Fruit fly (Drosophila melanogaster): ENCODE measurements around the gene CG16989.

The CG16989 gene

DNA sequence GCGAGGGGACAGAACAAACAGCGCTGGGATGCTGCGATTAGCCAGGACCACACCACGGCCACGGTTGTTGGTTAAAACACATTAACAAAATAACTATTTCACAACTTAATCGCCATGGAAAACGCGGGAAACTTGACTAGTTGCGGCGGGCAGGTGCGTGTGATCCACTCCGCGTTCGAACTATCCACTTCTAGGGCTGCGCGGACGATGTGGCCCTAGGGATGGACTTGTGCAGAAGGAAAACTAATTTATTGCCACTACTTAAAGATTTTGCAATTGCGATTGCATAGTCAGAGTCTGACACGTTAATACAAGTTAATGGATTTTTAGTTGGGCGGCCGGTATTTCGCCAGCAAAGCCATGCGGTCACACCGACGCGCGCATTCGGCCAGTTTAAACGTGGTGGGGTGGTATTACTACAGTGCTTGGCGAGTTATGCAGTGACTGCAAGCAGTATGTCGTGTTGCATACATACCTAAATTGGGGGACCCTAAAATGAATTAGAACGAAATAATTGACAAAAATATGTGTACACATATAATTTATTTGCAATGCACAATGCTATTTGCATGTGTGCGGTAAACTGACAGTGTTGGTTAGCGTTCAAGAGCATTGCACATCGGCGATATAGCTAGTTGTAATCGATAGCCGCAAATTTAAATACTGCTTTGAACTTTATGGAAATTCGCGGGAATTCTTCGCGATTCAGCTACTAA is 8.4 kb downstream of the CG16989 start, which contains the start of gene Rbf (continued):
- peak; percentile 62 for TF ChIP-seq CG16813 (GFP tag; IDR thresholded peaks at IDR 0.05; ENCODE audit: partially characterized antibody)
- no peak for TF ChIP-seq C15 (GFP tag; IDR thresholded peaks at IDR 0.05)
- TF ChIP-seq CG43689 (GFP tag; IDR thresholded peaks at IDR 0.05): no peak
- TF ChIP-seq CG9817 (tag; optimal IDR thresholded peaks at IDR 0.05): no peak
- TF ChIP-seq Optix (GFP tag; IDR thresholded peaks at IDR 0.05): no peak
- TF ChIP-seq CG9727 (GFP tag; optimal IDR thresholded peaks at IDR 0.05): peak; percentile 26
- no peak for TF ChIP-seq H2.0 (GFP tag; IDR thresholded peaks at IDR 0.05)
- TF ChIP-seq Myb (GFP tag; optimal IDR thresholded peaks at IDR 0.05): peak; percentile 77
- TF ChIP-seq CG30403 (GFP tag; optimal IDR thresholded peaks at IDR 0.05): peak; percentile 1
- peak; percentile 5 for TF ChIP-seq CG33213 (GFP tag; optimal IDR thresholded peaks at IDR 0.05)
- peak; percentile 1 for TF ChIP-seq CG7928 (GFP tag; optimal IDR thresholded peaks at IDR 0.05)
- peak; percentile 69 for TF ChIP-seq Dref (GFP tag; IDR thresholded peaks at IDR 0.05)
- peak; percentile 26 for TF ChIP-seq mam (GFP tag; optimal IDR thresholded peaks at IDR 0.05)
- no peak for TF ChIP-seq CG9876 (GFP tag; optimal IDR thresholded peaks at IDR 0.05)
- TF ChIP-seq nmo (GFP tag; optimal IDR thresholded peaks at IDR 0.05): peak; percentile 42
- TF ChIP-seq tna (GFP tag; IDR thresholded peaks at IDR 0.05; ENCODE audit: partially characterized antibody): peak; percentile 52; the same call in 1 of the 2 replicates
- TF ChIP-seq Lhr (GFP tag; optimal IDR thresholded peaks at IDR 0.05): no peak
- TF ChIP-seq stwl (tag; optimal IDR thresholded peaks at IDR 0.05): peak; percentile 43
- 0 out of 2 replicates have a peak, but pooled peaks have one; percentile 38 for TF ChIP-seq nerfin-2 (GFP tag; IDR thresholded peaks at IDR 0.05; ENCODE audit: partially characterized antibody)
- peak; percentile 35; the same call in 1 of the 2 replicates for TF ChIP-seq hbn (GFP tag; IDR thresholded peaks at IDR 0.05; ENCODE audit: partially characterized antibody)
- peak; percentile 41 for TF ChIP-seq CG12659 (GFP tag; optimal IDR thresholded peaks at IDR 0.05)
- no peak for TF ChIP-seq CG6654 (GFP tag; optimal IDR thresholded peaks at IDR 0.05)
- 0 out of 3 replicates have a peak, but pooled peaks have one; percentile 35 for TF ChIP-seq Opbp (GFP tag; IDR thresholded peaks at IDR 0.05; ENCODE audit: partially characterized antibody)
- peak; percentile 33 for TF ChIP-seq CG13624 (GFP tag; optimal IDR thresholded peaks at IDR 0.05)
- no peak for TF ChIP-seq dpn (GFP tag; optimal IDR thresholded peaks at IDR 0.05)
- peak; percentile 23 for TF ChIP-seq p53 (GFP tag; optimal IDR thresholded peaks at IDR 0.05)
- no peak for TF ChIP-seq CG7357 (GFP tag; IDR thresholded peaks at IDR 0.05)
- peak; percentile 28; the same call in 1 of the 2 replicates for TF ChIP-seq CG42726 (GFP tag; IDR thresholded peaks at IDR 0.05; ENCODE audit: partially characterized antibody)
- peak; percentile 31 for TF ChIP-seq Dad (GFP tag; optimal IDR thresholded peaks at IDR 0.05)
- TF ChIP-seq CG9932 (GFP tag; IDR thresholded peaks at IDR 0.05): peak; percentile 36
- peak; percentile 43; the same call in 2 of the 3 replicates for TF ChIP-seq HLH4C (GFP tag; IDR thresholded peaks at IDR 0.05; ENCODE audit: partially characterized antibody)
- peak; percentile 32 for TF ChIP-seq inv (GFP tag; IDR thresholded peaks at IDR 0.05; ENCODE audit: partially characterized antibody)
- TF ChIP-seq phol (tag; optimal IDR thresholded peaks at IDR 0.05): peak; percentile 19
- peak; percentile 46; the same call in 1 of the 3 replicates for TF ChIP-seq zen2 (GFP tag; IDR thresholded peaks at IDR 0.05; ENCODE audit: partially characterized antibody)
- peak; percentile 53 for TF ChIP-seq CG4617 (GFP tag; optimal IDR thresholded peaks at IDR 0.05; ENCODE audit: borderline replicate concordance)
- TF ChIP-seq bbx (GFP tag; IDR thresholded peaks at IDR 0.05; ENCODE audit: partially characterized antibody): peak; percentile 53; the same call in 1 of the 2 replicates
- peak; percentile 11 for TF ChIP-seq Chrac-16 (GFP tag; optimal IDR thresholded peaks at IDR 0.05)
- TF ChIP-seq Nf-YC (tag; optimal IDR thresholded peaks at IDR 0.05): peak; percentile 11
- TF ChIP-seq trem (tag; optimal IDR thresholded peaks at IDR 0.05): peak; percentile 32
- peak; percentile 95 for TF ChIP-seq Sin3A (optimal IDR thresholded peaks at IDR 0.05)
- TF ChIP-seq CG34224 (GFP tag; IDR thresholded peaks at IDR 0.05; ENCODE audit: partially characterized antibody): 0 out of 3 replicates have a peak, but pooled peaks have one; percentile 25
- no peak for TF ChIP-seq CG17361 (GFP tag; IDR thresholded peaks at IDR 0.05)
- TF ChIP-seq Med (GFP tag): peak; percentile 36
- no peak for TF ChIP-seq Blimp-1 (GFP tag; optimal IDR thresholded peaks at IDR 0.05)
- peak; percentile 25 for TF ChIP-seq dm (GFP tag; optimal IDR thresholded peaks at IDR 0.05)
- TF ChIP-seq Dip3 (GFP tag; optimal IDR thresholded peaks at IDR 0.05): peak; percentile 40
- TF ChIP-seq unc-4 (GFP tag; IDR thresholded peaks at IDR 0.05; ENCODE audit: partially characterized antibody): peak; percentile 62
- no peak for TF ChIP-seq slbo (GFP tag; IDR thresholded peaks at IDR 0.05)
